Worm (Caenorhabditis elegans): Measurements from ENCODE around the gene obr-3.

ce11 chrX:13846024-13846423 is 36.4 kb upstream of the obr-3 start:
- no peak for TF ChIP-seq flt-1 (GFP tag; IDR thresholded peaks at IDR 0.05)
- no peak for TF ChIP-seq med-1 (GFP tag; optimal IDR thresholded peaks at IDR 0.05; ENCODE audit: insufficient read depth)
- no peak for TF ChIP-seq ztf-23 (GFP tag; IDR thresholded peaks at IDR 0.05)
- TF ChIP-seq tab-1 (GFP tag; IDR thresholded peaks at IDR 0.05): no peak
- TF ChIP-seq klf-2 (GFP tag; conservative IDR thresholded peaks at IDR 0.05): no peak
- TF ChIP-seq ztf-29 (GFP tag; IDR thresholded peaks at IDR 0.05): no peak
- TF ChIP-seq ref-1 (GFP tag; conservative IDR thresholded peaks at IDR 0.05): no peak

Data from whole organism, midembryonic.